Worm (Caenorhabditis elegans): ENCODE measurements around the gene R10E8.5.

- TF ChIP-seq lsy-2 (tag; optimal IDR thresholded peaks at IDR 0.05) (no peak), elt-3 (tag; optimal IDR thresholded peaks at IDR 0.05) (no peak), snpc-4 (tag; optimal IDR thresholded peaks at IDR 0.05) (no peak), drap-1 (GFP tag; optimal IDR thresholded peaks at IDR 0.05) (no peak), nhr-12 (tag; optimal IDR thresholded peaks at IDR 0.05) (no peak)
These were observed at the start of gene R10E8.5 for ce11 chrV:18254483-18254882.
